Worm (Caenorhabditis elegans): Measurements from ENCODE around the gene F56D6.14.

- TF ChIP-seq mml-1 (tag; optimal IDR thresholded peaks at IDR 0.05): no peak
- TF ChIP-seq unc-39 (tag; optimal IDR thresholded peaks at IDR 0.05): no peak
- TF ChIP-seq lin-39 (tag; optimal IDR thresholded peaks at IDR 0.05): no peak
- TF ChIP-seq R02D3.7 (tag; optimal IDR thresholded peaks at IDR 0.05): no peak
These were observed 45.1 kb downstream of the F56D6.14 start, which contains the start of gene Y46C8AM.1 for ce11 chrIV:3962584-3962983.
